Worm (Caenorhabditis elegans) whole organism, L2 larva: ENCODE data around the gene dyc-1.

Experiments used
- ZK546.5 ChIP-seq: sonication (generic microtip); optimal IDR thresholded peaks from 2 replicates; lab custom pipeline; 2017; ENCODE audit warnings: missing biosample characterization, missing genetic modification characterization
- alr-1 ChIP-seq: fragments of 150-350 bp; optimal IDR thresholded peaks from 2 replicates; lab custom pipeline; 2014; ENCODE audit warnings: missing biosample characterization, missing genetic modification characterization
- ceh-16 ChIP-seq: fragments of 150-350 bp; optimal IDR thresholded peaks from 2 replicates; lab custom pipeline; 2014; ENCODE audit warnings: missing biosample characterization, missing genetic modification characterization
- crh-2 ChIP-seq: sonication (generic microtip); optimal IDR thresholded peaks from 2 replicates; lab custom pipeline; 2017; ENCODE audit warnings: missing biosample characterization, missing genetic modification characterization
- egl-27 ChIP-seq: sonication (generic microtip); optimal IDR thresholded peaks from 3 replicates; lab custom pipeline; 2017; ENCODE audit warnings: missing biosample characterization, missing genetic modification reagents, missing genetic modification characterization
- lin-11 ChIP-seq: fragments of 150-350 bp; sonication (generic microtip); optimal IDR thresholded peaks from 2 replicates; lab custom pipeline; 2014; ENCODE audit warnings: missing biosample characterization, missing genetic modification characterization, inconsistent platforms, mixed read lengths
- lin-13 ChIP-seq: fragments of 150-350 bp; optimal IDR thresholded peaks from 2 replicates; lab custom pipeline; 2014; ENCODE audit warnings: missing biosample characterization, missing genetic modification reagents, missing genetic modification characterization
- nhr-6 ChIP-seq: fragments of 150-350 bp; optimal IDR thresholded peaks from 2 replicates; lab custom pipeline; 2014; ENCODE audit warnings: missing biosample characterization, missing genetic modification characterization
- nhr-77 ChIP-seq: fragments of 150-350 bp; optimal IDR thresholded peaks from 2 replicates; lab custom pipeline; 2014; ENCODE audit warnings: missing biosample characterization, missing genetic modification characterization
- snpc-4 ChIP-seq: fragments of 150-350 bp; optimal IDR thresholded peaks from 2 replicates; lab custom pipeline; 2014; ENCODE audit warnings: missing biosample characterization, missing genetic modification characterization
- unc-55 ChIP-seq: fragments of 150-350 bp; sonication (generic microtip); optimal IDR thresholded peaks from 3 replicates; lab custom pipeline; 2014; ENCODE audit warnings: missing biosample characterization, missing genetic modification reagents, missing genetic modification characterization
- unc-62 ChIP-seq: fragments of 150-350 bp; optimal IDR thresholded peaks from 2 replicates; lab custom pipeline; 2014; ENCODE audit warnings: missing biosample characterization, missing genetic modification reagents, missing genetic modification characterization
- zag-1 ChIP-seq: fragments of 150-350 bp; optimal IDR thresholded peaks from 2 replicates; lab custom pipeline; 2014; ENCODE audit warnings: missing biosample characterization, missing genetic modification characterization

ce11 chrX:14084230-14084629 is 34.9 kb downstream of the dyc-1 start, which contains the start of gene C33G3.6:
- no peak for TF ChIP-seq unc-55 (GFP tag; lab: Kevin White, UChicago)
- TF ChIP-seq lin-13 (GFP tag; lab: Kevin White, UChicago) = no peak
- no peak for TF ChIP-seq snpc-4 (tag; lab: Kevin White, UChicago)
- TF ChIP-seq lin-11 = no peak
- TF ChIP-seq nhr-6 (tag; lab: Kevin White, UChicago) = no peak
- TF ChIP-seq alr-1 = no peak
- TF ChIP-seq egl-27 (tag; lab: Kevin White, UChicago) = no peak
- TF ChIP-seq nhr-77 (tag; lab: Kevin White, UChicago) = no peak
- no peak for TF ChIP-seq ceh-16 (tag; lab: Kevin White, UChicago)
- no peak for TF ChIP-seq zag-1 (tag; lab: Kevin White, UChicago)
- TF ChIP-seq unc-62 (GFP tag; lab: Kevin White, UChicago) = no peak
- TF ChIP-seq ZK546.5 (tag; lab: Kevin White, UChicago) = no peak
- no peak for TF ChIP-seq crh-2 (tag; lab: Kevin White, UChicago)
